Fruit fly (Drosophila melanogaster) whole organism, prepupa: ENCODE data around the gene CG31776.

Experiments used
- Blimp-1 ChIP-seq: fragments of 200-800 bp; sonication (Bioruptor generic); optimal IDR thresholded peaks from 3 replicates; lab custom pipeline; 2017; ENCODE audit warnings: missing biosample characterization, missing genetic modification characterization, mild to moderate bottlenecking, moderate library complexity, missing genetic modification reagents
- CG10631 ChIP-seq: fragments of 200-800 bp; sonication (Bioruptor generic); optimal IDR thresholded peaks from 2 replicates; lab custom pipeline; 2016; ENCODE audit warnings: missing biosample characterization, missing genetic modification characterization
- CG10669 ChIP-seq: fragments of 200-800 bp; sonication (Bioruptor generic); optimal IDR thresholded peaks from 3 replicates; lab custom pipeline; 2018; ENCODE audit warnings: missing biosample characterization, mild to moderate bottlenecking, missing genetic modification characterization, moderate library complexity
- CG11294 ChIP-seq: fragments of 200-800 bp; sonication (Bioruptor generic); IDR thresholded peaks from 2 replicates; pipeline ENCODE4 v1.3.6; 2022; ENCODE audit warnings: missing biosample characterization, missing genetic modification characterization
- CG11762 ChIP-seq: fragments of 200-800 bp; sonication (Bioruptor generic); optimal IDR thresholded peaks from 3 replicates; lab custom pipeline; 2016; ENCODE audit warnings: missing biosample characterization, missing genetic modification characterization; ENCODE audit not compliant: insufficient read depth
- CG11902 ChIP-seq: fragments of 200-800 bp; sonication (Bioruptor generic); optimal IDR thresholded peaks from 3 replicates; lab custom pipeline; 2016; ENCODE audit warnings: missing biosample characterization, missing genetic modification characterization
- CG15336 ChIP-seq: fragments of 200-800 bp; sonication (Bioruptor generic); IDR thresholded peaks from 2 replicates; pipeline ENCODE4 v1.3.6; 2022; ENCODE audit warnings: missing biosample characterization, missing genetic modification characterization
- CG1621 ChIP-seq: fragments of 200-800 bp; sonication (Bioruptor generic); optimal IDR thresholded peaks from 3 replicates; lab custom pipeline; 2018; ENCODE audit warnings: missing biosample characterization, mild to moderate bottlenecking, missing genetic modification characterization
- CG3032 ChIP-seq: fragments of 200-800 bp; optimal IDR thresholded peaks from 2 replicates; lab custom pipeline; 2019; ENCODE audit warnings: missing biosample characterization, mild to moderate bottlenecking, missing genetic modification characterization, moderate library complexity
- CG31627 ChIP-seq: fragments of 200-800 bp; sonication (Bioruptor generic); optimal IDR thresholded peaks from 3 replicates; lab custom pipeline; 2016; ENCODE audit warnings: missing biosample characterization, missing genetic modification characterization
- CG32006 ChIP-seq: fragments of 200-800 bp; sonication (Bioruptor generic); optimal IDR thresholded peaks from 3 replicates; lab custom pipeline; 2017; ENCODE audit warnings: missing biosample characterization, mild to moderate bottlenecking, missing genetic modification characterization
- CG3919 ChIP-seq: fragments of 200-800 bp; sonication (Bioruptor generic); optimal IDR thresholded peaks from 3 replicates; lab custom pipeline; 2016; ENCODE audit warnings: missing biosample characterization, missing genetic modification characterization
- CG4318 ChIP-seq: fragments of 200-800 bp; sonication (Bioruptor generic); optimal IDR thresholded peaks from 3 replicates; lab custom pipeline; 2017; ENCODE audit warnings: missing biosample characterization, mild to moderate bottlenecking, missing genetic modification characterization
- CG6163 ChIP-seq: fragments of 200-800 bp; sonication (Bioruptor generic); IDR thresholded peaks from 3 replicates; pipeline ENCODE4 v1.3.6; 2022; ENCODE audit warnings: missing biosample characterization, missing genetic modification characterization
- CG6276 ChIP-seq: fragments of 200-800 bp; sonication (Bioruptor generic); optimal IDR thresholded peaks from 2 replicates; lab custom pipeline; 2017; ENCODE audit warnings: missing biosample characterization, mild to moderate bottlenecking, missing genetic modification characterization
- CG6854 ChIP-seq: fragments of 200-800 bp; sonication (Bioruptor generic); optimal IDR thresholded peaks from 2 replicates; lab custom pipeline; 2017; ENCODE audit warnings: missing biosample characterization, mild to moderate bottlenecking, missing genetic modification characterization
- CG7368 ChIP-seq: fragments of 200-800 bp; sonication (Bioruptor generic); optimal IDR thresholded peaks from 3 replicates; lab custom pipeline; 2016; ENCODE audit warnings: missing biosample characterization, missing genetic modification characterization
- CG8119 ChIP-seq: fragments of 200-800 bp; sonication (Bioruptor generic); IDR thresholded peaks from 3 replicates; pipeline ENCODE4 v1.3.6; 2022; ENCODE audit warnings: missing biosample characterization, missing genetic modification characterization
- CG8319 ChIP-seq: fragments of 200-800 bp; sonication (Bioruptor generic); optimal IDR thresholded peaks from 3 replicates; lab custom pipeline; 2016; ENCODE audit warnings: missing biosample characterization, missing genetic modification characterization
- CG8632 ChIP-seq: fragments of 200-800 bp; sonication (Bioruptor generic); optimal IDR thresholded peaks from 3 replicates; lab custom pipeline; 2016; ENCODE audit warnings: missing biosample characterization, missing genetic modification characterization
- CG9139 ChIP-seq: fragments of 200-800 bp; sonication (Bioruptor generic); optimal IDR thresholded peaks from 3 replicates; lab custom pipeline; 2017; ENCODE audit warnings: missing biosample characterization, mild to moderate bottlenecking, missing genetic modification characterization
- Eip78C ChIP-seq: fragments of 200-800 bp; sonication (Bioruptor generic); peaks from one replicate; lab custom pipeline; 2016; ENCODE audit warnings: missing biosample characterization, missing genetic modification characterization
- Eip93F ChIP-seq: fragments of 200-800 bp; sonication (Bioruptor generic); optimal IDR thresholded peaks from 2 replicates; lab custom pipeline; 2016; ENCODE audit warnings: missing biosample characterization, mild to moderate bottlenecking, missing genetic modification characterization
- Ets21C ChIP-seq: fragments of 200-800 bp; sonication (Bioruptor generic); optimal IDR thresholded peaks from 3 replicates; lab custom pipeline; 2016; ENCODE audit warnings: missing biosample characterization, missing genetic modification characterization
- Ets96B ChIP-seq: fragments of 200-800 bp; optimal IDR thresholded peaks from 2 replicates; lab custom pipeline; 2019; ENCODE audit warnings: missing biosample characterization, mild to moderate bottlenecking, missing genetic modification characterization, moderate library complexity
- Gug ChIP-seq: fragments of 200-800 bp; sonication (Bioruptor generic); IDR thresholded peaks from 2 replicates; pipeline ENCODE4 v1.3.6; 2022; ENCODE audit warnings: missing biosample characterization, missing genetic modification characterization
- Hr38 ChIP-seq: sonication (Bioruptor generic); optimal IDR thresholded peaks from 2 replicates; lab custom pipeline; 2016; ENCODE audit warnings: missing biosample characterization, missing genetic modification characterization
- Hr39 ChIP-seq: fragments of 200-800 bp; sonication (Bioruptor generic); optimal IDR thresholded peaks from 2 replicates; lab custom pipeline; 2016; ENCODE audit warnings: missing biosample characterization, missing genetic modification characterization
- Hr4 ChIP-seq: fragments of 200-800 bp; sonication (Bioruptor generic); optimal IDR thresholded peaks from 3 replicates; lab custom pipeline; 2016; ENCODE audit warnings: missing biosample characterization, missing genetic modification characterization
- Lpt ChIP-seq: fragments of 200-800 bp; sonication (Bioruptor generic); optimal IDR thresholded peaks from 3 replicates; lab custom pipeline; 2016; ENCODE audit warnings: missing biosample characterization, missing genetic modification characterization
- Met ChIP-seq: fragments of 200-800 bp; sonication (Bioruptor generic); optimal IDR thresholded peaks from 3 replicates; lab custom pipeline; 2016; ENCODE audit warnings: missing biosample characterization, missing genetic modification characterization
- OdsH ChIP-seq: fragments of 200-800 bp; sonication (Bioruptor generic); optimal IDR thresholded peaks from 3 replicates; lab custom pipeline; 2016; ENCODE audit warnings: missing biosample characterization, missing genetic modification characterization
- Sox102F ChIP-seq: fragments of 200-800 bp; sonication (Bioruptor generic); optimal IDR thresholded peaks from 2 replicates; lab custom pipeline; 2016; ENCODE audit warnings: missing biosample characterization, mild to moderate bottlenecking, missing genetic modification characterization
- Sox14 ChIP-seq: fragments of 200-800 bp; sonication (Bioruptor generic); optimal IDR thresholded peaks from 3 replicates; lab custom pipeline; 2016; ENCODE audit warnings: missing biosample characterization, missing genetic modification characterization
- achi ChIP-seq: fragments of 200-800 bp; sonication (Bioruptor generic); optimal IDR thresholded peaks from 3 replicates; lab custom pipeline; 2016; ENCODE audit warnings: missing biosample characterization, missing genetic modification characterization
- cyc ChIP-seq: fragments of 200-800 bp; sonication (Bioruptor generic); optimal IDR thresholded peaks from 3 replicates; lab custom pipeline; 2016; ENCODE audit warnings: missing biosample characterization, missing genetic modification characterization
- dac ChIP-seq: fragments of 200-800 bp; sonication (Bioruptor generic); optimal IDR thresholded peaks from 2 replicates; lab custom pipeline; 2017; ENCODE audit warnings: missing biosample characterization, mild to moderate bottlenecking, missing genetic modification characterization
- eg ChIP-seq: fragments of 200-800 bp; sonication (Bioruptor generic); IDR thresholded peaks from 3 replicates; pipeline ENCODE4 v1.3.6; 2022; ENCODE audit warnings: missing biosample characterization, missing genetic modification characterization
- esn ChIP-seq: fragments of 200-800 bp; sonication (Bioruptor generic); optimal IDR thresholded peaks from 2 replicates; lab custom pipeline; 2016; ENCODE audit warnings: missing biosample characterization, mild to moderate bottlenecking, missing genetic modification characterization, moderate library complexity
- fd85E ChIP-seq: fragments of 200-800 bp; sonication (Bioruptor generic); optimal IDR thresholded peaks from 3 replicates; lab custom pipeline; 2016; ENCODE audit warnings: missing biosample characterization, missing genetic modification characterization
- fkh ChIP-seq: fragments of 200-800 bp; sonication (Bioruptor generic); optimal IDR thresholded peaks from 3 replicates; lab custom pipeline; 2017; ENCODE audit warnings: missing biosample characterization, mild to moderate bottlenecking, missing genetic modification characterization, moderate library complexity
- net ChIP-seq: fragments of 200-800 bp; sonication (Bioruptor generic); optimal IDR thresholded peaks from 3 replicates; lab custom pipeline; 2016; ENCODE audit warnings: missing biosample characterization, missing genetic modification characterization
- pdm3 ChIP-seq: fragments of 200-800 bp; sonication (Bioruptor generic); optimal IDR thresholded peaks from 3 replicates; lab custom pipeline; 2016; ENCODE audit warnings: missing biosample characterization, missing genetic modification characterization
- salr ChIP-seq, 2 experiments: fragments of 200-800 bp; sonication (Bioruptor generic); optimal IDR thresholded peaks; 3 replicates each; lab custom pipeline; 2016 to 2018; ENCODE audit warnings: missing biosample characterization in 2 of 2, missing genetic modification characterization in 2 of 2, mild to moderate bottlenecking in 1 of 2
- svp ChIP-seq: fragments of 200-800 bp; sonication (Bioruptor generic); peaks from one replicate; lab custom pipeline; 2016; ENCODE audit warnings: missing biosample characterization, missing genetic modification characterization
- topi ChIP-seq: fragments of 200-800 bp; sonication (Bioruptor generic); optimal IDR thresholded peaks from 3 replicates; lab custom pipeline; 2016; ENCODE audit warnings: missing biosample characterization, missing genetic modification characterization
- vri ChIP-seq: fragments of 200-800 bp; sonication (Bioruptor generic); optimal IDR thresholded peaks from 3 replicates; lab custom pipeline; 2016; ENCODE audit warnings: missing biosample characterization, mild to moderate bottlenecking, missing genetic modification characterization

Gene CG31776

DNA sequence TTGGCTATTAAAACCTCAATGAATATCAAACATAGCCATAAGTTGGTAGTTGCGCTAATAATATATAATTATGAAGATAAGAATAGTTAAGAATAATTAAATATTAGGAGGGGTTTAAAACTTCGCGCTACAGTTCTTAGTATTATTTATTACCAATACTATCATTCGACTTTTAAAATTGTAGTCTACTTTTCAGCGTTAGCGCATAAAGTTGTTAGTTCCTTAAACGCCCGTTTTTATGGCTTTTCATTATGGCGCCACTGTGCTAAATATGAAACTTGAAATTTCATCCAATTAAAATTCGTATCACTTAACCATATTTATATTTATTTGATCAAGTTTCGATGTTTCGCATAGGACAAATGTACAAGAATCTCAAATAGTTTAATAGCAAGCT is 10.5 kb downstream of the CG31776 start:
- TF ChIP-seq Eip78C (GFP tag; lab: Kevin White, UChicago) (peak; percentile 41), CG6854 (GFP tag; lab: Kevin White, UChicago) (no peak), CG31627 (GFP tag; lab: Kevin White, UChicago) (no peak), esn (GFP tag; lab: Kevin White, UChicago) (peak; percentile 8), dac (no peak), Met (no peak), pdm3 (peak; percentile 21), svp (peak; percentile 55)
- TF ChIP-seq, all 60 proteins: peak for 4

DNA sequence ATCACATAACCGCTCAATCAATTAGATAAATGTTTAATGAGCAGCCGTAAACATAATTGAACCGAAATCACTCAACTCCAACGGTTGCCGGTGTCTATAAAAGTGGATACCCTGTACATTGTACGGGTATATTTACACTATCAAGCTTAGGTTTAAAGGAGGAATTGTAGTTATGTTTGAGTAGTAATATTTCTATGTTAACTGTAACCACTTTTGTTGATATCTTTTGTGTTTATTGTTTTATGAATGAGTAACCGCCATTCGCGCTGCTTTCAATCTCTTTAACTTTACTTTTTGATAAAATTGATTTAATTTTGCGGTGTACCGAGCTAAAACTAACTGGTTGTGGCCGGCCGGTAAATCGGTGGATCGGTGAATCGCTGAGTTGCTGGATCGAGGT is 12.1 kb downstream of the CG31776 start:
- peak; percentile 55 for TF ChIP-seq CG4318
- peak; percentile 84 for TF ChIP-seq CG8119 (GFP tag; lab: Robert Waterston, UW)
- TF ChIP-seq Hr4 (GFP tag; lab: Kevin White, UChicago) = peak; percentile 82
- peak; percentile 48; the same call in 2 of the 3 replicates for TF ChIP-seq CG6163 (GFP tag; lab: Robert Waterston, UW)
- peak; percentile 53; the same call in 1 of the 2 replicates for TF ChIP-seq Gug
- TF ChIP-seq CG10631 (GFP tag; lab: Kevin White, UChicago) = no peak
- peak; percentile 86 for TF ChIP-seq CG15336 (GFP tag; lab: Robert Waterston, UW)
- TF ChIP-seq CG3919 (GFP tag; lab: Kevin White, UChicago) = peak; percentile 13
- peak; percentile 85 for TF ChIP-seq eg
- TF ChIP-seq pdm3 = peak; percentile 52
- no peak for TF ChIP-seq CG8632 (GFP tag; lab: Kevin White, UChicago)
- TF ChIP-seq Lpt = peak; percentile 17
- TF ChIP-seq dac = peak; percentile 51
- TF ChIP-seq CG11294 (GFP tag; lab: Robert Waterston, UW) = peak; percentile 50
- no peak for TF ChIP-seq esn (GFP tag; lab: Kevin White, UChicago)
- peak; percentile 41 for TF ChIP-seq OdsH (GFP tag; lab: Kevin White, UChicago)
- TF ChIP-seq Ets21C (GFP tag; lab: Kevin White, UChicago) = no peak
- peak; percentile 26 for TF ChIP-seq net (GFP tag; lab: Kevin White, UChicago)
- TF ChIP-seq Hr39 (GFP tag; lab: Kevin White, UChicago) = peak; percentile 9
- peak; percentile 0 for TF ChIP-seq topi (GFP tag; lab: Kevin White, UChicago)
- TF ChIP-seq achi (GFP tag; lab: Kevin White, UChicago) = peak; percentile 35
- no peak for TF ChIP-seq Sox14 (GFP tag; lab: Kevin White, UChicago)
- TF ChIP-seq CG6276 (GFP tag; lab: Kevin White, UChicago) = peak; percentile 78
- no peak for TF ChIP-seq CG7368 (GFP tag; lab: Kevin White, UChicago)
- peak; percentile 74 for TF ChIP-seq CG32006 (GFP tag; lab: Kevin White, UChicago)
- TF ChIP-seq CG11762 (GFP tag; lab: Kevin White, UChicago) = peak; percentile 39
- peak; percentile 81 for TF ChIP-seq Eip78C (GFP tag; lab: Kevin White, UChicago)

DNA sequence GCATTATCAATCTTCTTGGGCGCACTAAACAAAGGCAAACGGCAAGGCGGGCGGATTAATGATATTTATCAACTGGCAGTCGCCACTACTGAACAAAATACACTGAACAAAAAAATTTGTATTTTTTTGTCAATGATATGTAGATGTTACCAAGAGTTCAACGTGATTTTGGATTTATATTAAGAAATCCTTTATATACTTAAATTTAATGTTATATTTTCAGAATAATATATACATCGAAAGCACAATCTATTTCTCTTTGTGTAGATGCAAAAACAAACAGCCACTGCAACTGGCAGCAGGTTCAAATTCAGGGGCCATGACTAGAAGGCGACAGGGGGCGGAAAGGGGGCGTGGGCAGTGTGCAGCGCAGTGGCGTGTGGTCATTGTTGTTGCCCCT is 12.7 kb downstream of the CG31776 start:
- TF ChIP-seq salr (GFP tag; optimal IDR thresholded peaks at IDR 0.05; lab: Kevin White, UChicago) (peak in 1 of 2 experiments; percentile 62), CG7368 (GFP tag; lab: Kevin White, UChicago) (no peak), CG4318 (peak; percentile 64), Hr39 (GFP tag; lab: Kevin White, UChicago) (no peak), Ets96B (tag; lab: Kevin White, UChicago) (no peak), Ets21C (GFP tag; lab: Kevin White, UChicago) (no peak), CG8319 (peak; percentile 2), cyc (GFP tag; lab: Kevin White, UChicago) (no peak), Sox102F (GFP tag; lab: Kevin White, UChicago) (no peak), OdsH (GFP tag; lab: Kevin White, UChicago) (peak; percentile 59), CG10631 (GFP tag; lab: Kevin White, UChicago) (peak; percentile 50), svp (peak; percentile 43), vri (no peak), dac (peak; percentile 46), Eip78C (GFP tag; lab: Kevin White, UChicago) (peak; percentile 84), CG32006 (GFP tag; lab: Kevin White, UChicago) (peak; percentile 83), CG1621 (no peak), Eip93F (GFP tag; lab: Kevin White, UChicago) (no peak), CG11902 (no peak), CG3032 (no peak), Blimp-1 (GFP tag; lab: Kevin White, UChicago) (no peak), Lpt (peak; percentile 45), fkh (no peak), fd85E (GFP tag; lab: Kevin White, UChicago) (no peak), CG11762 (GFP tag; lab: Kevin White, UChicago) (peak; percentile 15), esn (GFP tag; lab: Kevin White, UChicago) (no peak), CG9139 (peak; percentile 22), net (GFP tag; lab: Kevin White, UChicago) (peak; percentile 61), Hr38 (GFP tag; lab: Kevin White, UChicago) (no peak), CG10669 (GFP tag; lab: Kevin White, UChicago) (peak; percentile 54), CG15336 (GFP tag; lab: Robert Waterston, UW) (peak; percentile 93)
